Fruit fly (Drosophila melanogaster): ENCODE measurements around the gene Itgbn.

dm6 chr2L:21052783-21053463 is at the start of gene Itgbn:
- TF ChIP-seq CG10366 (GFP tag; IDR thresholded peaks at IDR 0.05) (no peak), sens-2 (GFP tag; IDR thresholded peaks at IDR 0.05) (no peak), Sry-β (GFP tag; optimal IDR thresholded peaks at IDR 0.05) (no peak), pum (GFP tag; optimal IDR thresholded peaks at IDR 0.05) (no peak), oc (tag; optimal IDR thresholded peaks at IDR 0.05) (no peak), CG12299 (tag; optimal IDR thresholded peaks at IDR 0.05) (no peak), Gsc (GFP tag; IDR thresholded peaks at IDR 0.05) (no peak), CG30403 (GFP tag; optimal IDR thresholded peaks at IDR 0.05) (no peak)

All from whole organism, embryonic.